Worm (Caenorhabditis elegans) whole organism, mixed stage, embryonic: ENCODE data around the gene mrpl-18.

Source experiments
- ces-1 ChIP-seq: fragments of 150-350 bp; optimal IDR thresholded peaks from 2 replicates; lab custom pipeline; 2014; ENCODE audit warnings: missing biosample characterization, missing genetic modification reagents, missing genetic modification characterization
- flh-1 ChIP-seq: fragments of 200-800 bp; sonication (Bioruptor generic); optimal IDR thresholded peaks from 2 replicates; lab custom pipeline; 2018; ENCODE audit warnings: mild to moderate bottlenecking, missing genetic modification characterization, moderate library complexity, missing compliant biosample characterization
- lsy-2 ChIP-seq: fragments of 150-350 bp; optimal IDR thresholded peaks from 2 replicates; lab custom pipeline; 2014; ENCODE audit warnings: missing biosample characterization, missing genetic modification characterization
- nhr-12 ChIP-seq: fragments of 150-350 bp; optimal IDR thresholded peaks from 2 replicates; lab custom pipeline; 2014; ENCODE audit warnings: missing biosample characterization, missing genetic modification characterization
- sptf-1 ChIP-seq: sonication (generic microtip); optimal IDR thresholded peaks from 2 replicates; lab custom pipeline; 2017; ENCODE audit warnings: mild to moderate bottlenecking, missing genetic modification characterization, moderate library complexity, missing compliant biosample characterization

DNA sequence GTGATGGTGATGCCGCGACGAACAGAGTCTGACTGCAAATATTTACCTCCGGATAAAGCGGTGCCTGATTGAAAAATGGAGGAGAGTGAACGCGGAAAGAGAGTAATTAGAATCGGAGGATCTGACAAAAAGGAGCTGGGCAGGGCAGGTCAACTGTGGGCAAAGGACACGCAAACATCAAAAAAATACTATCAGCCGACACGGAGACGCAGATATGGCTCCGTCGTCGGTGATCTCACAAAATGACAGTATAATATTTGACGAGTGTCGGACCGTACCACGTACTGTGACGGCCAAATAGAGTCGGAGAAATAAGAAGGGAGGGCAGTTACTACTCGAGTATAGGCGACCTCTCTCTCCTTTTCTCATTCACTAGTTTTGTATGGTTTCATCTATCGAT lies 12.3 kb upstream of the mrpl-18 start:
- TF ChIP-seq lsy-2 (tag; lab: Kevin White, UChicago) (no peak), nhr-12 (tag; lab: Kevin White, UChicago) (no peak), flh-1 (GFP tag; lab: Kevin White, UChicago) (no peak), ces-1 (GFP tag; lab: Kevin White, UChicago) (no peak), sptf-1 (tag; lab: Kevin White, UChicago) (no peak)
